Fruit fly (Drosophila melanogaster) whole organism, adult: ENCODE results near the gene CG45078.

ENCODE experiments used
- CG11617 ChIP-seq: fragments of 200-800 bp; sonication (Bioruptor generic); optimal IDR thresholded peaks from 2 replicates; lab custom pipeline; 2017; ENCODE audit warnings: mild to moderate bottlenecking, missing biosample characterization, missing genetic modification reagents, missing genetic modification characterization
- CG12768 ChIP-seq: fragments of 200-800 bp; sonication (Bioruptor generic); optimal IDR thresholded peaks from 2 replicates; lab custom pipeline; 2017; ENCODE audit warnings: missing biosample characterization, missing genetic modification characterization, mild to moderate bottlenecking, moderate library complexity, missing genetic modification reagents
- CG14711 ChIP-seq: fragments of 200-800 bp; sonication (Bioruptor generic); optimal IDR thresholded peaks from 2 replicates; lab custom pipeline; 2018; ENCODE audit warnings: missing biosample characterization, mild to moderate bottlenecking, missing genetic modification characterization, moderate library complexity
- CG1620 ChIP-seq: fragments of 200-800 bp; sonication (Bioruptor generic); optimal IDR thresholded peaks from 2 replicates; lab custom pipeline; 2016; ENCODE audit warnings: missing biosample characterization, missing genetic modification characterization
- CG33017 ChIP-seq: fragments of 200-800 bp; sonication (Bioruptor generic); optimal IDR thresholded peaks from 2 replicates; lab custom pipeline; 2018; ENCODE audit warnings: missing biosample characterization, mild to moderate bottlenecking, missing genetic modification characterization, moderate library complexity
- CG5204 ChIP-seq: fragments of 200-800 bp; sonication (Bioruptor generic); optimal IDR thresholded peaks from 2 replicates; lab custom pipeline; 2016; ENCODE audit warnings: missing biosample characterization, missing genetic modification characterization
- CG7045 ChIP-seq: fragments of 200-800 bp; sonication (Bioruptor generic); optimal IDR thresholded peaks from 2 replicates; lab custom pipeline; 2017; ENCODE audit warnings: missing biosample characterization, mild to moderate bottlenecking, missing genetic modification characterization
- CG7101 ChIP-seq: fragments of 200-800 bp; sonication (Bioruptor generic); optimal IDR thresholded peaks from 2 replicates; lab custom pipeline; 2018; ENCODE audit warnings: missing biosample characterization, mild to moderate bottlenecking, missing genetic modification characterization, moderate library complexity
- Clk ChIP-seq: fragments of 200-800 bp; sonication (Bioruptor generic); optimal IDR thresholded peaks from 2 replicates; lab custom pipeline; 2017; ENCODE audit warnings: missing biosample characterization, missing genetic modification characterization
- Crg-1 ChIP-seq: fragments of 200-800 bp; sonication (Bioruptor generic); optimal IDR thresholded peaks from 2 replicates; lab custom pipeline; 2016; ENCODE audit warnings: missing biosample characterization, missing genetic modification characterization
- Hr96 ChIP-seq: fragments of 200-800 bp; sonication (Bioruptor generic); optimal IDR thresholded peaks from 2 replicates; lab custom pipeline; 2016; ENCODE audit warnings: missing biosample characterization, missing genetic modification characterization
- Mnt ChIP-seq: fragments of 200-800 bp; sonication (Bioruptor generic); optimal IDR thresholded peaks from 2 replicates; lab custom pipeline; 2016; ENCODE audit warnings: missing biosample characterization, mild to moderate bottlenecking, missing genetic modification characterization
- bab1 ChIP-seq: fragments of 200-800 bp; sonication (Bioruptor generic); optimal IDR thresholded peaks from 3 replicates; lab custom pipeline; 2019; ENCODE audit warnings: missing biosample characterization, mild to moderate bottlenecking, missing genetic modification characterization, moderate library complexity
- cic ChIP-seq: fragments of 200-800 bp; sonication (Bioruptor generic); optimal IDR thresholded peaks from 2 replicates; lab custom pipeline; 2017; ENCODE audit warnings: missing biosample characterization, mild to moderate bottlenecking, missing genetic modification characterization, moderate library complexity
- cnc ChIP-seq, 2 experiments: fragments of >200 bp; optimal IDR thresholded peaks; 2 replicates each; lab custom pipeline; 2017
- kay ChIP-seq: fragments of 200-800 bp; sonication (Bioruptor generic); peaks from one replicate; lab custom pipeline; 2016; ENCODE audit warnings: missing biosample characterization, missing genetic modification characterization, borderline replicate concordance
- ovo ChIP-seq: fragments of 200-800 bp; sonication (Bioruptor generic); optimal IDR thresholded peaks from 2 replicates; lab custom pipeline; 2016; ENCODE audit warnings: missing biosample characterization, missing genetic modification characterization
- pad ChIP-seq: fragments of 200-800 bp; sonication (Bioruptor generic); optimal IDR thresholded peaks from 3 replicates; lab custom pipeline; 2017; ENCODE audit warnings: missing biosample characterization, missing genetic modification characterization, mild to moderate bottlenecking, moderate library complexity, missing genetic modification reagents
- tj ChIP-seq: fragments of 200-800 bp; sonication (Bioruptor generic); optimal IDR thresholded peaks from 3 replicates; lab custom pipeline; 2017; ENCODE audit warnings: missing biosample characterization, mild to moderate bottlenecking, missing genetic modification characterization, moderate library complexity
- toe ChIP-seq: fragments of 200-800 bp; sonication (Bioruptor generic); optimal IDR thresholded peaks from 2 replicates; lab custom pipeline; 2016; ENCODE audit warnings: missing biosample characterization, missing genetic modification characterization

CG45078 gene

DNA sequence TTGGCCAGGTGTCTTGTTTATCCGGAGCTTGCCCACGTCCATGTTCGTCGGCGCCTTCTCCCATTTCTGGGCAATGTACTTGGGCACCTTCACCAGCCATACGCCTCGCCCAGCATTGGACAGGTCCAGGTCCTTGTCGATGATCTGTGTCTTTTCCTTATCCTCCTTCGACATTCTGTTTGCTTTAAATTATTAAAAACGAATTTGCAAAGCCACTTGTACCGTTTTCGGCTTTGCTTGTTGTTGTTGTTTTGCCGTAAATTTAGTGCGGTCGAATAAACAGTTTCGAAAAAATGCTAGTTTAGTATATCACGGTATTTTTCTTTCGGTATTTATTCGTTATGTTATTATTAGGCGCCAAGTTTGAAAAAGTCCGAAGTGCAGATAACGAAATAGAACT, 9.6 kb downstream of the CG45078 start, which contains the start of gene TfIIFbeta:
Gene TfIIFbeta (minus strand): TSS at position 279 of the 400 bp plus-strand sequence.
- TF ChIP-seq Clk: no peak
- TF ChIP-seq CG7101: no peak
- no peak for TF ChIP-seq Hr96 (GFP tag; lab: Kevin White, UChicago)
- no peak for TF ChIP-seq Mnt (GFP tag; lab: Kevin White, UChicago)

DNA sequence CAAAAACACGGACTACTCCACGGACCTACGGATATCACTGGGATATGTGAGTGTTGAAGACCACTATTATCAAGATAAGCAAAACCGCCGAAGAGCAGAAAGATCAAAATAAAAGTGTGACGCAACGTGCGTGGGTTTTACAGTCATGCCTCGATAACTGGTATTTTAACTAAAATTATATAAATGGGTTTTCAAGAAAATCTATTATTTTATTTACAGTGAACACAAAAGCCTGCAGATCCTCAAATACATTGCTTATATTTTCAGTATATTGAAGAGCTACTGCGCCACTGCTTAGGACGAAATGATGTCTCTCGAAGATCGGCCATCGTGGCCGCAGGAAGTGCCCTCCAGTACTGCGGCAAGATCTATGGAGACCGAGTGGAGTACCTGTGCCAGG, 15.2 kb downstream of the CG45078 start:
- TF ChIP-seq Crg-1 (GFP tag; lab: Kevin White, UChicago) (no peak), CG14711 (tag; lab: Kevin White, UChicago) (no peak), bab1 (no peak), CG1620 (GFP tag; lab: Kevin White, UChicago) (no peak), CG7101 (no peak), CG12768 (GFP tag; lab: Kevin White, UChicago) (no peak), CG7045 (GFP tag; lab: Kevin White, UChicago) (no peak), kay (GFP tag; lab: Kevin White, UChicago) (no peak), tj (GFP tag; lab: Kevin White, UChicago) (no peak), Hr96 (GFP tag; lab: Kevin White, UChicago) (no peak), CG5204 (no peak), Clk (no peak), toe (GFP tag; lab: Kevin White, UChicago) (no peak), cnc (optimal IDR thresholded peaks at IDR 0.05; lab: Kevin White, UChicago) (no peak), Mnt (GFP tag; lab: Kevin White, UChicago) (no peak)

DNA sequence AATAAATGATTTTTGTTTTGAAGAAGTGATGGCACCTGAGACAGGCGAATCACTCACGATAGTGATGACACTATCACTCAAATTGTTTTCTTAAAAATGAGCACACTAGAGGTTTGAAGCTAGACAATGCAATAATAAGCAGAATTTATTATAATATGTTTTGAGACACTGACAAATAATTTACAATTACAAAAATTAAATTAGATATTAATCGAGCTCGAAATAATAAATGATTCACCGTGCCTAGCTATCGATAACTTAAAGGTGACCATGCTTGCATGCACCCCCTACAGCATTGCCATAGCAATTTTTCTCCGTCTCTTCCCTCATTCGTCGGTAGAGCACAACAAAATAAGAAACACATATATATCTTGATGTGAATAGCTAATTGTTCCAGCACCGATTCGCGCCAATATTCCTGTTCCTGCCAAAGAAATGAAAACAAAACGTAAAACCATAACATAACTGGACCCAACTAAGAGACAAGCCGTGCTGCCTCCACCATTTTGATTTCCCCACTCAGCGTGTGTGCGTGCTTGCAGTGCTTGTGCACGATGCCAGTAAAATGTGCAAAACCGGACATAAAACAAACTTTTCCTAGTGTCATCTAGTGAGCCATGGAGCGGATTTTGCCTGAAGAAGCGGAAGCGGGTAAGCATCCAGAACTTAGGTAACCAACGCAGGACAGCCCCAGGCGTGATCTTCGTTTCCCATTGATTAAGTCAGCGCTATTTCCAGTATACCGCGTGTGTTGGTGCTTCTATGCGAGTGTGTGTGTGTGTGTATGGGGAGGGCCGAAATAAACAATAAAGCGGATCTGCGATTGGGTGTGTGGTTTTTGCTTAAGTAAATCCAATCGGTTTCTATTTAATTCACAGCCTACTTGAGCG, 16.0 kb downstream of the CG45078 start, which contains the start of the genes MED7 and Cap-H2:
Gene MED7 (minus strand): TSS at position 67 of the 890 bp plus-strand sequence.
Gene Cap-H2 (plus strand): TSS at position 345 of the 890 bp plus-strand sequence.
- TF ChIP-seq tj (GFP tag; lab: Kevin White, UChicago) (peak; percentile 28), cnc (optimal IDR thresholded peaks at IDR 0.05; lab: Kevin White, UChicago) (no peak), cic (GFP tag; lab: Kevin White, UChicago) (peak; percentile 83), ovo (GFP tag; lab: Kevin White, UChicago) (peak; percentile 53), CG7101 (peak; percentile 51), CG12768 (GFP tag; lab: Kevin White, UChicago) (no peak), toe (GFP tag; lab: Kevin White, UChicago) (peak; percentile 92), CG11617 (peak; percentile 50), CG33017 (tag; lab: Kevin White, UChicago) (peak; percentile 30), CG14711 (tag; lab: Kevin White, UChicago) (peak; percentile 65), Mnt (GFP tag; lab: Kevin White, UChicago) (peak; percentile 72), CG5204 (peak; percentile 73), kay (GFP tag; lab: Kevin White, UChicago) (peak; percentile 56), bab1 (peak; percentile 76), pad (GFP tag; lab: Kevin White, UChicago) (peak; percentile 68), Clk (peak; percentile 36), CG7045 (GFP tag; lab: Kevin White, UChicago) (peak; percentile 79), CG1620 (GFP tag; lab: Kevin White, UChicago) (peak; percentile 79), Crg-1 (GFP tag; lab: Kevin White, UChicago) (peak; percentile 63), Hr96 (GFP tag; lab: Kevin White, UChicago) (peak; percentile 76)

DNA sequence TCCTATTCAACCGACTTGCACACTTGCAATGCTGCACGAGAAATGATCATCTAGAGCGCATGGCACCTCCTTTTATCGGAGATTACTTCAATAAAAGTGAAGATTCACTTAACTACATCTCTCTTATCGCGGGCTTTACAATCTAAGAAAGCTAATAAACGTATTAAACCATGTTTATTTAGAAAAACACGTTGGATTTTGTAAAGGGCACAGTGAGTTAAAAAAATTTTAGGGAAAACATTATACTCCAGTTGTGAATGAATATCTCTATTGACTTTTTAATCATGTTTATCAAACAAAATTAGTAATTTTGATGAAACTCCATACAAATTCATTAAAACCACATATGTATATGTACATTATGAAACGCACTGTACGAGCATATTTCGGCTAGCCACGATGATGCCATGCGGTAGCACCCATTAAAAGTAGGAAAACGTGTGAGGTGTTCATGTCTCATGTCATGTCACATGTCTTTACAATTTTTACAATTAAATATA, 17.8 kb downstream of the CG45078 start, which contains the start of gene CG31272:
Gene CG31272 (minus strand): TSS at position 51 of the 500 bp plus-strand sequence.
- no peak for TF ChIP-seq Crg-1 (GFP tag; lab: Kevin White, UChicago)
- TF ChIP-seq cic (GFP tag; lab: Kevin White, UChicago): peak; percentile 70
- TF ChIP-seq CG7045 (GFP tag; lab: Kevin White, UChicago): peak; percentile 30
- peak; percentile 15 for TF ChIP-seq CG5204
- TF ChIP-seq Mnt (GFP tag; lab: Kevin White, UChicago): no peak

DNA sequence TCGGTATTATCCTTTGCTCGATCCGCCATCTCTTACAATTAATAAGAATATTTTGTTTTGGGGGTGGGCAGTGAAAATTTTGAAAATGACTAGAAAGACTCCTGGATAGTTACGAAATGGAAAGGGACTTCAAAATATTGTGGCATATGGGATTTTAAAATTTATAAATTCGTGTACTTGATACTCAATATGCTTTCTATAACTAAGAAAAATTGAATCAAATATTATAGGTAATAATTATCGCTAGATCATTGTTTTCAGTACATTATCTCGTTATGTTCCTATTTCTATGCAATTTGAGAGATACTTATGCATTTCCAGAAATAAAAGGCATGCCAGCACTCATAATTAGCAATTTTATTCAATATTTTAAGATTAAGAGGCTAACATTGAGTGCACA, 21.6 kb downstream of the CG45078 start, which contains the start of gene CG14691:
Gene CG14691 (minus strand): TSS at position 101 of the 400 bp plus-strand sequence.
- TF ChIP-seq ovo (GFP tag; lab: Kevin White, UChicago): no peak
- TF ChIP-seq bab1: no peak
- TF ChIP-seq CG7101: no peak
- TF ChIP-seq Crg-1 (GFP tag; lab: Kevin White, UChicago): no peak
- TF ChIP-seq toe (GFP tag; lab: Kevin White, UChicago): no peak
- TF ChIP-seq Mnt (GFP tag; lab: Kevin White, UChicago): no peak
- TF ChIP-seq CG12768 (GFP tag; lab: Kevin White, UChicago): no peak
- no peak for TF ChIP-seq Clk
- no peak for TF ChIP-seq CG7045 (GFP tag; lab: Kevin White, UChicago)

DNA sequence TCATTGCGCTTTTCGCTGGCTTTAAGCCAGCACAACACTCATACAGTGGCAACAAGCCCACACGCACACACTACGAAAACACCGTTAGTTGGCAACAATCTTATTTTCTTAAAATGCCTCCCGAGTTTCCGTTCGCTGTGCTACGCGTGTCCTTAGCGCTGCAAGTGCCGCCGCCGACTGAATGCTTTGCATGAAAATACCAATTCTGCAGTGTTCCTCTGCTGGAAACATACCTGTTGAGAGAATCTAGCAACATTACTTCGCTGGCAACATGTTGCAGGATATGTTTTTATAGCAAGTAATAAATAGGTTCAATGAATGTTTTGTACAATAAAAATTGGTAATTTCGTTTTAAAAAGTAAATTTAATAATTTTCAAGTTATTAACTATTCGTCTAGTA, 26.1 kb downstream of the CG45078 start, which contains the start of gene TkR86C:
Gene TkR86C (minus strand): TSS at position 168 of the 400 bp plus-strand sequence.
- no peak for TF ChIP-seq CG7101
- no peak for TF ChIP-seq CG11617
- no peak for TF ChIP-seq CG12768 (GFP tag; lab: Kevin White, UChicago)
- TF ChIP-seq Clk: no peak
- no peak for TF ChIP-seq bab1
- no peak for TF ChIP-seq Mnt (GFP tag; lab: Kevin White, UChicago)
- TF ChIP-seq Crg-1 (GFP tag; lab: Kevin White, UChicago): no peak
- no peak for TF ChIP-seq tj (GFP tag; lab: Kevin White, UChicago)
